Worm (Caenorhabditis elegans): Measurements from ENCODE around the gene rbm-42.

Gene rbm-42

DNA sequence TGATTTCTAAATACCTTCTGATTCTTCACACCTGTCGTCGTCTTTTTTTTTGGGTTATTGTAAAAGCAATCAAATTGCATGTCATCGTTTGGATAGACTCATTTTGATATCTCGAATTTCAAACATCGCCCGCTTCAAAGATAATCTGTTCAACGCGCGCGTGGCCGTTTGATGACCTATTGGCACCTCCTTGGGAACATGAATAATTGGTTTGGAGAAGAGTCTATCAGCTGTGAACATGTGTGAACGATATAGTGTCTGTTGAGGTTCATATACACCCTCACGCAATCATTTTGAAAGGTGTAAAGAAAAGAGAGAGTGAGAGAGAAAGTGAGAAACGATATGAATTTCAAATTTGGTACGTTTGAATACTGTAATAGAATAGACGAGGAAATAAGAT is 32.4 kb downstream of the rbm-42 start:
- TF ChIP-seq zip-8 (tag; optimal IDR thresholded peaks at IDR 0.05) (no peak), pha-4 (tag; optimal IDR thresholded peaks at IDR 0.05) (no peak), drap-1 (GFP tag; optimal IDR thresholded peaks at IDR 0.05) (no peak), lin-13 (tag; optimal IDR thresholded peaks at IDR 0.05) (no peak), ztf-11 (tag; optimal IDR thresholded peaks at IDR 0.05) (no peak), nhr-2 (tag; optimal IDR thresholded peaks at IDR 0.05) (peak; percentile 24), unc-62 (GFP tag; optimal IDR thresholded peaks at IDR 0.05) (no peak), sptf-1 (tag; optimal IDR thresholded peaks at IDR 0.05) (no peak), elt-3 (tag; optimal IDR thresholded peaks at IDR 0.05) (no peak), snpc-4 (tag; optimal IDR thresholded peaks at IDR 0.05) (no peak), lin-32 (GFP tag; optimal IDR thresholded peaks at IDR 0.05) (peak; percentile 84), elt-1 (tag; optimal IDR thresholded peaks at IDR 0.05; ENCODE audit: borderline replicate concordance, insufficient read depth) (no peak)

DNA sequence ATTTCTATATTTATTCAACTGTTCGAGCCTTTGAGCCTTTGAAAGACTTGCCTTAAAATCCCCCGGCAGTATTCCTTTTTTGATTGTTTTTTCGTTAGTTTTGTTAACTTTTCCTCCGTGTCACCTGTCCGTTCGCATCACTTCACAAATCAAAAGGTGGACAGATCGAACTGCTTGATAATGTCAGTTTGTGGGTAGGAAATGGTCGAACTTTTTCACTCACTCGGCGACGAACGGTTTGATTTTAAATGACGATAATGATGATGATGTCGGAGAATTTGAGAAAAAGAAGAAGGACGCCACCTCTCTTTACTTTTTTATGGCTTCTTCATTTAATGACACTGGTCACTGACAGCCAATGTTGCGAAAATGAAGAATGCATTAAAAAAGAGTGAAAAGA is 34.0 kb downstream of the rbm-42 start:
- TF ChIP-seq elt-3 (tag; optimal IDR thresholded peaks at IDR 0.05) (no peak), nhr-28 (tag; optimal IDR thresholded peaks at IDR 0.05) (no peak), tbx-8 (GFP tag; optimal IDR thresholded peaks at IDR 0.05) (no peak), nhr-76 (tag; optimal IDR thresholded peaks at IDR 0.05) (no peak), unc-39 (tag; optimal IDR thresholded peaks at IDR 0.05) (no peak), nhr-12 (tag; optimal IDR thresholded peaks at IDR 0.05) (no peak), drap-1 (GFP tag; optimal IDR thresholded peaks at IDR 0.05) (no peak), mls-2 (tag; optimal IDR thresholded peaks at IDR 0.05) (no peak), mep-1 (tag; optimal IDR thresholded peaks at IDR 0.05) (no peak), nhr-2 (tag; optimal IDR thresholded peaks at IDR 0.05) (no peak), elt-1 (tag; optimal IDR thresholded peaks at IDR 0.05; ENCODE audit: borderline replicate concordance, insufficient read depth) (no peak), ztf-11 (tag; optimal IDR thresholded peaks at IDR 0.05) (no peak), unc-62 (GFP tag; optimal IDR thresholded peaks at IDR 0.05) (no peak), bed-3 (GFP tag; optimal IDR thresholded peaks at IDR 0.05) (no peak), sem-2 (GFP tag; optimal IDR thresholded peaks at IDR 0.05) (no peak), ceh-39 (tag; optimal IDR thresholded peaks at IDR 0.05) (no peak), pha-4 (tag; optimal IDR thresholded peaks at IDR 0.05) (no peak)

- TF ChIP-seq ceh-83 (GFP tag; optimal IDR thresholded peaks at IDR 0.05), result no peak
These were observed 40.0 kb downstream of the rbm-42 start for ce11 chrIII:5112998-5113397.

DNA sequence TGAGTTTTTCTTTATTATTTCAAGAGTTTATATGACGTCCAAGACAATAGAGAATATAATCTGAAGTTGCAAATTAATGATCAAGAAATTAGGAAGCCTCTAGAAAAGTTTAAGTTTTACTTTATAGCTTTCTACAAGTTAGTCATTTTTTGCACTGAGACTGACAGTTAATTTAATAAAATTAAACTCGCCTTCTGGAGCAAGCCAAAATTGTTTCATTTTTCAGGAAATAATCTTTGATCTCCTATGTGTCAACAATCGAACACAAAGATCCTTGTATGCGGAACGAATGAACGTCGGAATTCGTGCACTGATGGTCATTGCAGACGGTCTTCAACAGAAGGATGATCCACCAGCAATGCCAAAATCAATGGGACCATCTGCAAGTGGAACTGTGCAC is 40.6 kb downstream of the rbm-42 start:
- no peak for TF ChIP-seq ceh-39 (tag; optimal IDR thresholded peaks at IDR 0.05)
- no peak for TF ChIP-seq mls-2 (tag; optimal IDR thresholded peaks at IDR 0.05)
- no peak for TF ChIP-seq elt-1 (tag; optimal IDR thresholded peaks at IDR 0.05; ENCODE audit: borderline replicate concordance, insufficient read depth)
- no peak for TF ChIP-seq lin-13 (tag; optimal IDR thresholded peaks at IDR 0.05)
- TF ChIP-seq ceh-83 (GFP tag; optimal IDR thresholded peaks at IDR 0.05), result no peak
- no peak for TF ChIP-seq ces-1 (GFP tag; optimal IDR thresholded peaks at IDR 0.05)
- no peak for TF ChIP-seq unc-120 (tag; optimal IDR thresholded peaks at IDR 0.05; ENCODE audit: poor library complexity, severe bottlenecking)
- TF ChIP-seq zip-8 (tag; optimal IDR thresholded peaks at IDR 0.05), result no peak
- no peak for TF ChIP-seq unc-39 (tag; optimal IDR thresholded peaks at IDR 0.05)
- TF ChIP-seq nhr-12 (tag; optimal IDR thresholded peaks at IDR 0.05), result no peak
- no peak for TF ChIP-seq ham-2 (GFP tag; optimal IDR thresholded peaks at IDR 0.05)
- no peak for TF ChIP-seq unc-62 (GFP tag; optimal IDR thresholded peaks at IDR 0.05)
- TF ChIP-seq mab-5 (tag; optimal IDR thresholded peaks at IDR 0.05), result no peak
- TF ChIP-seq hlh-1 (tag; optimal IDR thresholded peaks at IDR 0.05), result no peak
- TF ChIP-seq nhr-28 (tag; optimal IDR thresholded peaks at IDR 0.05), result no peak
- TF ChIP-seq nhr-76 (tag; optimal IDR thresholded peaks at IDR 0.05), result no peak
- no peak for TF ChIP-seq tbx-8 (GFP tag; optimal IDR thresholded peaks at IDR 0.05)
- TF ChIP-seq sptf-1 (tag; optimal IDR thresholded peaks at IDR 0.05), result no peak
- no peak for TF ChIP-seq snpc-4 (tag; optimal IDR thresholded peaks at IDR 0.05)

- no peak for TF ChIP-seq bed-3 (GFP tag; optimal IDR thresholded peaks at IDR 0.05)
These were observed 43.6 kb downstream of the rbm-42 start, which contains the start of gene sax-2 for ce11 chrIII:5109401-5109800. sax-2 (plus strand) TSS chrIII:5109701.

- TF ChIP-seq mep-1 (tag; optimal IDR thresholded peaks at IDR 0.05), result peak; percentile 76
- TF ChIP-seq unc-120 (tag; optimal IDR thresholded peaks at IDR 0.05; ENCODE audit: poor library complexity, severe bottlenecking), result peak; percentile 40
- TF ChIP-seq ces-1 (GFP tag; optimal IDR thresholded peaks at IDR 0.05), result peak; percentile 48
- no peak for TF ChIP-seq nhr-76 (tag; optimal IDR thresholded peaks at IDR 0.05)
- TF ChIP-seq lin-32 (GFP tag; optimal IDR thresholded peaks at IDR 0.05), result peak; percentile 79
- TF ChIP-seq flh-1 (GFP tag; optimal IDR thresholded peaks at IDR 0.05), result no peak
- no peak for TF ChIP-seq bed-3 (GFP tag; optimal IDR thresholded peaks at IDR 0.05)
- TF ChIP-seq ceh-83 (GFP tag; optimal IDR thresholded peaks at IDR 0.05), result no peak
- TF ChIP-seq elt-1 (tag; optimal IDR thresholded peaks at IDR 0.05; ENCODE audit: borderline replicate concordance, insufficient read depth), result peak; percentile 55
- no peak for TF ChIP-seq sem-2 (GFP tag; optimal IDR thresholded peaks at IDR 0.05)
- peak; percentile 84 for TF ChIP-seq cnd-1 (tag; optimal IDR thresholded peaks at IDR 0.05)
- no peak for TF ChIP-seq drap-1 (GFP tag; optimal IDR thresholded peaks at IDR 0.05)
- TF ChIP-seq hlh-1 (tag; optimal IDR thresholded peaks at IDR 0.05), result peak; percentile 99
These were observed 44.3 kb downstream of the rbm-42 start for ce11 chrIII:5108746-5109145.

Data from whole organism, mixed stage, embryonic.